Worm (Caenorhabditis elegans) whole organism, late embryonic: ENCODE results near the gene R03E9.2.

ENCODE experiments used
- ama-1 ChIP-seq: fragments of 150-350 bp; optimal IDR thresholded peaks from 2 replicates; lab custom pipeline; 2014
- ceh-34 ChIP-seq: sonication (generic microtip); optimal IDR thresholded peaks from 2 replicates; lab custom pipeline; 2016; ENCODE audit warnings: mild to moderate bottlenecking, missing genetic modification characterization, missing compliant biosample characterization
- ceh-45 ChIP-seq: fragments of 200-800 bp; sonication (Bioruptor generic); IDR thresholded peaks from 2 replicates; pipeline ENCODE4 v1.3.6; 2022; ENCODE audit warnings: missing genetic modification reagents, missing genetic modification characterization, missing compliant biosample characterization
- ceh-48 ChIP-seq: sonication (generic microtip); optimal IDR thresholded peaks from 2 replicates; lab custom pipeline; 2016; ENCODE audit warnings: missing genetic modification characterization, inconsistent platforms, missing compliant biosample characterization
- elt-4 ChIP-seq: sonication (generic microtip); optimal IDR thresholded peaks from 2 replicates; lab custom pipeline; 2016; ENCODE audit warnings: missing genetic modification characterization, missing compliant biosample characterization
- madf-2 ChIP-seq: sonication (generic microtip); optimal IDR thresholded peaks from 2 replicates; lab custom pipeline; 2017; ENCODE audit warnings: missing genetic modification characterization, missing compliant biosample characterization
- nhr-11 ChIP-seq: fragments of 150-350 bp; optimal IDR thresholded peaks from 2 replicates; lab custom pipeline; 2014; ENCODE audit warnings: missing biosample characterization, missing genetic modification characterization
- ref-2 ChIP-seq: sonication (generic microtip); optimal IDR thresholded peaks from 2 replicates; lab custom pipeline; 2016; ENCODE audit warnings: missing genetic modification characterization, missing compliant biosample characterization
- rnt-1 ChIP-seq: sonication (generic microtip); optimal IDR thresholded peaks from 2 replicates; lab custom pipeline; 2016; ENCODE audit warnings: missing genetic modification characterization, missing compliant biosample characterization

- TF ChIP-seq elt-4 (tag; lab: Kevin White, UChicago) (no peak), ceh-45 (GFP tag; lab: Robert Waterston, UW) (no peak), nhr-11 (tag; lab: Kevin White, UChicago) (no peak), ceh-34 (tag; lab: Kevin White, UChicago) (no peak), ref-2 (no peak), ama-1 (lab: Kevin White, UChicago) (no peak), rnt-1 (tag; lab: Kevin White, UChicago) (no peak), ceh-48 (tag; lab: Kevin White, UChicago) (no peak), madf-2 (no peak)
Measured at ce11 chrX:6682683-6683082, 50.4 kb downstream of the R03E9.2 start, which contains the start of gene F38B6.8.
